Worm (Caenorhabditis elegans) whole organism, L2 larva: Measurements from ENCODE around the gene F52D1.2.

Experiments used
- C34F6.9 ChIP-seq: fragments of 150-350 bp; optimal IDR thresholded peaks from 2 replicates; lab custom pipeline; 2014; ENCODE audit warnings: missing biosample characterization, missing genetic modification characterization
- F13H6.1 ChIP-seq: sonication (generic microtip); optimal IDR thresholded peaks from 2 replicates; lab custom pipeline; 2016; ENCODE audit warnings: missing genetic modification characterization, missing compliant biosample characterization
- R02D3.7 ChIP-seq: fragments of 150-350 bp; optimal IDR thresholded peaks from 2 replicates; lab custom pipeline; 2014; ENCODE audit warnings: missing biosample characterization, missing genetic modification characterization
- Y55F3AM.14 ChIP-seq: fragments of 200-800 bp; sonication (Bioruptor generic); optimal IDR thresholded peaks from 2 replicates; lab custom pipeline; 2018; ENCODE audit warnings: mild to moderate bottlenecking, missing genetic modification characterization, missing compliant biosample characterization
- aly-2 ChIP-seq: fragments of 150-350 bp; optimal IDR thresholded peaks from 2 replicates; lab custom pipeline; 2014; ENCODE audit warnings: missing biosample characterization, missing genetic modification characterization
- ceh-82 ChIP-seq: fragments of 150-350 bp; optimal IDR thresholded peaks from 2 replicates; lab custom pipeline; 2014; ENCODE audit warnings: missing biosample characterization, missing genetic modification characterization
- dmd-4 ChIP-seq: sonication (generic microtip); optimal IDR thresholded peaks from 2 replicates; lab custom pipeline; 2017; ENCODE audit warnings: missing biosample characterization, missing genetic modification characterization
- egl-27 ChIP-seq: sonication (generic microtip); optimal IDR thresholded peaks from 3 replicates; lab custom pipeline; 2017; ENCODE audit warnings: missing biosample characterization, missing genetic modification reagents, missing genetic modification characterization
- elt-1 ChIP-seq: fragments of 150-350 bp; optimal IDR thresholded peaks from 2 replicates; lab custom pipeline; 2014; ENCODE audit warnings: missing biosample characterization, missing genetic modification characterization
- elt-3 ChIP-seq: sonication (generic microtip); optimal IDR thresholded peaks from 2 replicates; lab custom pipeline; 2017; ENCODE audit warnings: missing biosample characterization, missing genetic modification characterization
- fos-1 ChIP-seq: fragments of 150-350 bp; optimal IDR thresholded peaks from 2 replicates; lab custom pipeline; 2014; ENCODE audit warnings: missing biosample characterization, missing genetic modification characterization
- gmeb-1 ChIP-seq: fragments of 150-350 bp; optimal IDR thresholded peaks from 2 replicates; lab custom pipeline; 2014; ENCODE audit warnings: missing biosample characterization, missing genetic modification characterization
- lin-11 ChIP-seq: fragments of 150-350 bp; sonication (generic microtip); optimal IDR thresholded peaks from 2 replicates; lab custom pipeline; 2014; ENCODE audit warnings: missing biosample characterization, missing genetic modification characterization, inconsistent platforms, mixed read lengths
- lin-13 ChIP-seq: fragments of 150-350 bp; optimal IDR thresholded peaks from 2 replicates; lab custom pipeline; 2014; ENCODE audit warnings: missing biosample characterization, missing genetic modification reagents, missing genetic modification characterization
- lin-39 ChIP-seq: fragments of 150-350 bp; optimal IDR thresholded peaks from 2 replicates; lab custom pipeline; 2014; ENCODE audit warnings: missing biosample characterization, missing genetic modification reagents, missing genetic modification characterization
- lsy-2 ChIP-seq, 2 experiments: fragments of 150-350 bp in 1 of 2; sonication (generic microtip) in 1 of 2; optimal IDR thresholded peaks; 2 replicates each; lab custom pipeline; 2014 to 2017; ENCODE audit warnings: missing biosample characterization in 2 of 2, missing genetic modification characterization in 2 of 2
- mab-5 ChIP-seq: fragments of 150-350 bp; optimal IDR thresholded peaks from 2 replicates; lab custom pipeline; 2014; ENCODE audit warnings: missing biosample characterization, missing genetic modification characterization
- mbf-1 ChIP-seq: sonication (generic microtip); optimal IDR thresholded peaks from 2 replicates; lab custom pipeline; 2017; ENCODE audit warnings: missing biosample characterization, missing genetic modification characterization
- mdl-1 ChIP-seq, 2 experiments: fragments of 150-350 bp in 1 of 2; sonication (generic microtip) in 1 of 2; optimal IDR thresholded peaks; 2 replicates each; lab custom pipeline; 2017; ENCODE audit warnings: missing biosample characterization in 2 of 2, missing genetic modification characterization in 2 of 2
- nhr-10 ChIP-seq: sonication (generic microtip); optimal IDR thresholded peaks from 2 replicates; lab custom pipeline; 2017; ENCODE audit warnings: missing biosample characterization, missing genetic modification characterization
- nhr-11 ChIP-seq: fragments of 150-350 bp; optimal IDR thresholded peaks from 2 replicates; lab custom pipeline; 2014; ENCODE audit warnings: missing biosample characterization, missing genetic modification characterization
- nhr-12 ChIP-seq: fragments of 150-350 bp; optimal IDR thresholded peaks from 2 replicates; lab custom pipeline; 2014; ENCODE audit warnings: missing biosample characterization, missing genetic modification characterization
- nhr-129 ChIP-seq: fragments of 150-350 bp; optimal IDR thresholded peaks from 2 replicates; lab custom pipeline; 2014; ENCODE audit warnings: missing biosample characterization, missing genetic modification characterization
- nhr-21 ChIP-seq: fragments of 150-350 bp; optimal IDR thresholded peaks from 2 replicates; lab custom pipeline; 2014; ENCODE audit warnings: missing biosample characterization, missing genetic modification characterization
- nhr-237 ChIP-seq: fragments of 150-350 bp; optimal IDR thresholded peaks from 2 replicates; lab custom pipeline; 2014; ENCODE audit warnings: missing biosample characterization, missing genetic modification characterization
- nhr-25 ChIP-seq: fragments of 150-350 bp; sonication (generic microtip); optimal IDR thresholded peaks from 3 replicates; lab custom pipeline; 2014; ENCODE audit warnings: missing biosample characterization, missing genetic modification characterization
- nhr-6 ChIP-seq: fragments of 150-350 bp; optimal IDR thresholded peaks from 2 replicates; lab custom pipeline; 2014; ENCODE audit warnings: missing biosample characterization, missing genetic modification characterization
- nhr-77 ChIP-seq: fragments of 150-350 bp; optimal IDR thresholded peaks from 2 replicates; lab custom pipeline; 2014; ENCODE audit warnings: missing biosample characterization, missing genetic modification characterization
- peb-1 ChIP-seq: fragments of 150-350 bp; optimal IDR thresholded peaks from 2 replicates; lab custom pipeline; 2014; ENCODE audit warnings: missing biosample characterization, missing genetic modification characterization
- skn-1 ChIP-seq: sonication (generic microtip); optimal IDR thresholded peaks from 2 replicates; lab custom pipeline; 2017; ENCODE audit warnings: missing biosample characterization, missing genetic modification characterization
- sma-3 ChIP-seq: sonication (generic microtip); optimal IDR thresholded peaks from 2 replicates; lab custom pipeline; 2016; ENCODE audit warnings: missing genetic modification reagents, missing genetic modification characterization, missing compliant biosample characterization
- sma-9 ChIP-seq, 2 experiments: fragments of 150-350 bp in 1 of 2; sonication (generic microtip) in 1 of 2; optimal IDR thresholded peaks; 2 replicates each; lab custom pipeline; 2014 to 2016; ENCODE audit warnings: missing genetic modification characterization in 2 of 2, mild to moderate bottlenecking in 1 of 2, missing biosample characterization in 1 of 2, missing compliant biosample characterization in 1 of 2, missing genetic modification reagents in 1 of 2, moderate library complexity in 1 of 2
- snpc-4 ChIP-seq: fragments of 150-350 bp; optimal IDR thresholded peaks from 2 replicates; lab custom pipeline; 2014; ENCODE audit warnings: missing biosample characterization, missing genetic modification characterization
- unc-39 ChIP-seq: fragments of 150-350 bp; optimal IDR thresholded peaks from 2 replicates; lab custom pipeline; 2014; ENCODE audit warnings: missing biosample characterization, missing genetic modification characterization
- unc-55 ChIP-seq: fragments of 150-350 bp; sonication (generic microtip); optimal IDR thresholded peaks from 3 replicates; lab custom pipeline; 2014; ENCODE audit warnings: missing biosample characterization, missing genetic modification reagents, missing genetic modification characterization
- unc-62 ChIP-seq: fragments of 150-350 bp; optimal IDR thresholded peaks from 2 replicates; lab custom pipeline; 2014; ENCODE audit warnings: missing biosample characterization, missing genetic modification reagents, missing genetic modification characterization
- ztf-1 ChIP-seq: fragments of 200-800 bp; sonication (Bioruptor generic); conservative IDR thresholded peaks from 2 replicates; pipeline ENCODE4 v1.3.6; 2022; ENCODE audit warnings: missing genetic modification characterization, missing compliant biosample characterization
- ztf-11 ChIP-seq: sonication (generic microtip); optimal IDR thresholded peaks from 2 replicates; lab custom pipeline; 2017; ENCODE audit warnings: missing biosample characterization, missing genetic modification characterization
- ztf-4 ChIP-seq: fragments of 150-350 bp; optimal IDR thresholded peaks from 2 replicates; lab custom pipeline; 2014; ENCODE audit warnings: missing biosample characterization, missing genetic modification characterization

Gene F52D1.2

DNA sequence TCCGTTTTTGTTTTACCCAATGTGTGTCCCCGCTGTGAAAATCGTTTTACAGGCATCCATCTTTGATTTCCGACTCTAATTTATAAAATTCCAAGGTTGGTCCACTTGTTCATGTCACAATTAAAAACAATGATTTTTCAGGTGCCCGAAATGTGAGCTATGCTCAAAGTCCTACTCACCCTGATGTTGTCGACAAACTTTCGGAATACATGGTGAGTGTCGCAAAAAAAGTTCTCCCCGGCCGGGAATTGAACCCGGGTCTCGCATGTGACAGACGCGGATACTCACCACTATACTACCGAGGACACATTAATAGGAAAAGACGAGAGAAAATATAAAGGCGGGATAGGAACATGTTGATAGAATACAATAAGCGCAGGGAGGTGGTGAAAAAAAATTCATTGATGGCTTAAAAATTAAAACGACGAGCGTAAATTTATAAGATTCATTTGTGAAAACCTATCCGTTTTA is 39.7 kb upstream of the F52D1.2 start, which contains the start of gene egl-17 (continued):
- TF ChIP-seq unc-55 (GFP tag; lab: Kevin White, UChicago) (peak; percentile 66), C34F6.9 (tag; lab: Kevin White, UChicago) (peak; percentile 58), skn-1 (peak; percentile 56), lin-11 (tag; lab: Kevin White, UChicago) (peak; percentile 47), unc-62 (GFP tag; lab: Kevin White, UChicago) (no peak), ztf-11 (tag; lab: Kevin White, UChicago) (no peak), nhr-10 (tag; lab: Kevin White, UChicago) (no peak), gmeb-1 (peak; percentile 66), elt-1 (tag; lab: Kevin White, UChicago) (no peak), unc-39 (tag; lab: Kevin White, UChicago) (no peak), lin-13 (GFP tag; lab: Kevin White, UChicago) (peak; percentile 52)

- TF ChIP-seq ceh-82 (tag; lab: Kevin White, UChicago) (no peak), nhr-12 (tag; lab: Kevin White, UChicago) (no peak), snpc-4 (no peak), sma-3 (GFP tag; lab: Kevin White, UChicago) (no peak), lin-39 (no peak), elt-1 (tag; lab: Kevin White, UChicago) (no peak), aly-2 (tag; lab: Kevin White, UChicago) (no peak), gmeb-1 (no peak), egl-27 (tag; lab: Kevin White, UChicago) (no peak), nhr-21 (tag; lab: Kevin White, UChicago) (no peak), nhr-129 (tag; lab: Kevin White, UChicago) (no peak), unc-39 (tag; lab: Kevin White, UChicago) (no peak), nhr-77 (no peak), mdl-1 (tag; optimal IDR thresholded peaks at IDR 0.05; lab: Kevin White, UChicago) (no peak), nhr-11 (tag; lab: Kevin White, UChicago) (no peak), peb-1 (tag; lab: Kevin White, UChicago) (no peak), nhr-237 (tag; lab: Kevin White, UChicago) (no peak), nhr-25 (no peak), elt-3 (no peak), ztf-1 (GFP tag; lab: Robert Waterston, UW) (no peak)
- TF ChIP-seq, all 48 proteins: peak for 0
Observed at ce11 chrX:487669-488068, 37.7 kb upstream of the F52D1.2 start.

DNA sequence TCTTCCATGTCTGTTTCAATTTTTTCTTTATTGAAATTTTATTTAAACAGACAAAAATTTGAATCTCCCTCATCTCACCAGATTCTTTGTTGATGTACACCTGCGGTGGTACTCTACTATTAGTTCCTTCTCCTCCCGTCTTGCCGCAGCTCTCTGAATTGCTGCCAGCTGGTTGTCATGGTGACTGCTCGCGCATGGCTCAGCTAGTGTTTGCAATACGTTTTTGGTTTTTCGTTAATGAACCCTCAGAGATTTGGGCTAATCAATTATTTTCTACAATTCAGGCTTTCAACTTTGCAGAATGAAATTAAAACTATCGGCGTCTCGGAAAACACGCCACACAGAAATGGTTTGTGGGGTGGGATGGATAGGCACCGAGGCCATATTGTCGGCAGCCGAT is 31.1 kb upstream of the F52D1.2 start, which contains the start of gene che-2:
Gene che-2 (plus strand): TSS at position 301 of the 400 bp plus-strand sequence.
- TF ChIP-seq aly-2 (tag; lab: Kevin White, UChicago) (no peak), mdl-1 (tag; optimal IDR thresholded peaks at IDR 0.05; lab: Kevin White, UChicago) (no peak), elt-1 (tag; lab: Kevin White, UChicago) (no peak), ceh-82 (tag; lab: Kevin White, UChicago) (no peak), fos-1 (no peak), unc-55 (GFP tag; lab: Kevin White, UChicago) (no peak), lsy-2 (tag; optimal IDR thresholded peaks at IDR 0.05; lab: Kevin White, UChicago) (no peak), ztf-1 (GFP tag; lab: Robert Waterston, UW) (no peak), F13H6.1 (no peak), sma-9 (GFP tag; optimal IDR thresholded peaks at IDR 0.05; lab: Kevin White, UChicago) (no peak), sma-9 (tag; optimal IDR thresholded peaks at IDR 0.05; lab: Kevin White, UChicago) (no peak), nhr-12 (tag; lab: Kevin White, UChicago) (no peak), unc-39 (tag; lab: Kevin White, UChicago) (no peak), sma-3 (GFP tag; lab: Kevin White, UChicago) (no peak)

ce11 chrX:476261-476660 is 26.2 kb upstream of the F52D1.2 start, which contains the start of gene F38G1.3:
Gene F38G1.3 (plus strand): TSS chrX:476561.
- TF ChIP-seq elt-3 (no peak), lsy-2 (tag; optimal IDR thresholded peaks at IDR 0.05; lab: Kevin White, UChicago) (no peak), aly-2 (tag; lab: Kevin White, UChicago) (no peak), mbf-1 (tag; lab: Kevin White, UChicago) (no peak), nhr-6 (no peak), mab-5 (tag; lab: Kevin White, UChicago) (no peak), snpc-4 (no peak), R02D3.7 (tag; lab: Kevin White, UChicago) (no peak), sma-3 (GFP tag; lab: Kevin White, UChicago) (no peak), ztf-11 (tag; lab: Kevin White, UChicago) (no peak), peb-1 (tag; lab: Kevin White, UChicago) (no peak), mdl-1 (tag; optimal IDR thresholded peaks at IDR 0.05; lab: Kevin White, UChicago) (no peak), Y55F3AM.14 (GFP tag; lab: Kevin White, UChicago) (no peak), nhr-129 (tag; lab: Kevin White, UChicago) (no peak), dmd-4 (tag; lab: Kevin White, UChicago) (no peak), lin-39 (no peak), nhr-10 (tag; lab: Kevin White, UChicago) (no peak), nhr-25 (no peak), ztf-4 (tag; lab: Kevin White, UChicago) (no peak), unc-62 (GFP tag; lab: Kevin White, UChicago) (no peak)
